Worm (Caenorhabditis elegans): ENCODE measurements around the gene ceh-39.

DNA sequence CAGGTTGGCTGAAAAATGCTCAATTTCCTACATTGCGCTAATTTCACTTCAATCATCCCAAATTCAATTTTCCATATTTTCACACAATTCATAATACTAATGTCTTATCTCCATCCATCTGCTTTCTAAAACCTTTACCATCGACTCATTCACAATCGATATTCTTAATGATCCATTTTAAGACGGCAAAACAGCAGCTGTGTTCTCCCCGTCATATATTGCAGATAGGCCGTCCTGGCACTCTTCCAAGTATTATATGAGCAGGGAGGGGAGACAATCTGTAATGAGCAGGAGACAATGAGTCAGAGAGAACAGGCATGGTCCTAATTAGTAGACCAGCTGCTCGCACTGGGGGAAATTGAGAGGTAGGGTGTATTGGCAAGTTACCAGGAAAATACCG is 1.8 kb upstream of the ceh-39 start:
- TF ChIP-seq tab-1 (GFP tag; IDR thresholded peaks at IDR 0.05) (no peak), ztf-23 (GFP tag; IDR thresholded peaks at IDR 0.05) (no peak), flt-1 (GFP tag; IDR thresholded peaks at IDR 0.05) (no peak), cog-1 (tag; optimal IDR thresholded peaks at IDR 0.05) (no peak)

Data from whole organism, midembryonic.